Fruit fly (Drosophila melanogaster): ENCODE results near the gene CG9776.

The CG9776 gene

dm6 chr3R:4378363-4379354 is 44.8 kb upstream of the CG9776 start, which contains the start of gene Sfxn1-3 (continued):
- TF ChIP-seq sage (GFP tag; optimal IDR thresholded peaks at IDR 0.05) = no peak
- TF ChIP-seq ey (GFP tag; optimal IDR thresholded peaks at IDR 0.05) = no peak
- TF ChIP-seq psq (GFP tag; optimal IDR thresholded peaks at IDR 0.05) = peak; percentile 21
- TF ChIP-seq Myc (optimal IDR thresholded peaks at IDR 0.05) = no peak
- no peak for TF ChIP-seq N (GFP tag; optimal IDR thresholded peaks at IDR 0.05)
- no peak for TF ChIP-seq usp (GFP tag; optimal IDR thresholded peaks at IDR 0.05)
- no peak for TF ChIP-seq pan (optimal IDR thresholded peaks at IDR 0.05)
- no peak for TF ChIP-seq CG32264 (GFP tag; optimal IDR thresholded peaks at IDR 0.05)
- peak; percentile 31 for TF ChIP-seq sv (GFP tag; optimal IDR thresholded peaks at IDR 0.05)
- peak; percentile 74 for TF ChIP-seq h (GFP tag; optimal IDR thresholded peaks at IDR 0.05)
- peak; percentile 89 for TF ChIP-seq Dif (GFP tag; optimal IDR thresholded peaks at IDR 0.05; ENCODE audit: partially characterized antibody)

- TF ChIP-seq Dfd (GFP tag; optimal IDR thresholded peaks at IDR 0.05) (peak; percentile 90), psq (GFP tag; optimal IDR thresholded peaks at IDR 0.05) (no peak), lola (GFP tag; optimal IDR thresholded peaks at IDR 0.05) (no peak)
Observed at dm6 chr3R:4362010-4362409, 28.1 kb upstream of the CG9776 start.

dm6 chr3R:4360668-4361110 is 26.8 kb upstream of the CG9776 start:
- TF ChIP-seq sv (GFP tag; optimal IDR thresholded peaks at IDR 0.05) (no peak), Dif (GFP tag; optimal IDR thresholded peaks at IDR 0.05; ENCODE audit: partially characterized antibody) (peak; percentile 92), Hr83 (GFP tag; optimal IDR thresholded peaks at IDR 0.05; ENCODE audit: poor library complexity, severe bottlenecking) (peak; percentile 38), h (GFP tag; optimal IDR thresholded peaks at IDR 0.05) (peak; percentile 16), Vsx2 (GFP tag; optimal IDR thresholded peaks at IDR 0.05; ENCODE audit: partially characterized antibody) (peak; percentile 20), Rel (GFP tag; optimal IDR thresholded peaks at IDR 0.05) (no peak), Rel (tag; optimal IDR thresholded peaks at IDR 0.05) (no peak), psq (GFP tag; optimal IDR thresholded peaks at IDR 0.05) (no peak), GATAd (GFP tag; optimal IDR thresholded peaks at IDR 0.05) (no peak), Jra (GFP tag; optimal IDR thresholded peaks at IDR 0.05) (peak; percentile 7), dl (GFP tag; optimal IDR thresholded peaks at IDR 0.05; ENCODE audit: insufficient read depth in 1 of 2, partially characterized antibody in 2 of 2) (peak; percentile 54 to 85)

dm6 chr3R:4359625-4360024 is 25.8 kb upstream of the CG9776 start, which contains the start of gene CG1090:
Gene CG1090, plus strand, starts transcription at chr3R:4359883.
- TF ChIP-seq OdsH (GFP tag; optimal IDR thresholded peaks at IDR 0.05) = no peak
- no peak for TF ChIP-seq br (GFP tag; optimal IDR thresholded peaks at IDR 0.05)
- TF ChIP-seq Hr83 (GFP tag; optimal IDR thresholded peaks at IDR 0.05; ENCODE audit: poor library complexity, severe bottlenecking) = no peak

dm6 chr3R:4353569-4353968 is 19.7 kb upstream of the CG9776 start:
- TF ChIP-seq sv (GFP tag; optimal IDR thresholded peaks at IDR 0.05) (no peak), Hr83 (GFP tag; optimal IDR thresholded peaks at IDR 0.05; ENCODE audit: poor library complexity, severe bottlenecking) (no peak), GATAd (GFP tag; optimal IDR thresholded peaks at IDR 0.05) (no peak), Myc (optimal IDR thresholded peaks at IDR 0.05) (no peak), Dif (GFP tag; optimal IDR thresholded peaks at IDR 0.05; ENCODE audit: partially characterized antibody) (no peak), rgr (GFP tag; optimal IDR thresholded peaks at IDR 0.05) (no peak), brk (GFP tag; optimal IDR thresholded peaks at IDR 0.05) (no peak), tai (GFP tag; optimal IDR thresholded peaks at IDR 0.05) (no peak)

dm6 chr3R:4350199-4350598 is 16.3 kb upstream of the CG9776 start:
- TF ChIP-seq N (GFP tag; optimal IDR thresholded peaks at IDR 0.05) (no peak), Dfd (GFP tag; optimal IDR thresholded peaks at IDR 0.05) (no peak), dmrt93B (GFP tag; optimal IDR thresholded peaks at IDR 0.05) (no peak), HLH106 (tag; optimal IDR thresholded peaks at IDR 0.05) (no peak), Vsx2 (GFP tag; optimal IDR thresholded peaks at IDR 0.05; ENCODE audit: partially characterized antibody) (no peak), Dif (GFP tag; optimal IDR thresholded peaks at IDR 0.05; ENCODE audit: partially characterized antibody) (no peak), psq (GFP tag; optimal IDR thresholded peaks at IDR 0.05) (no peak), ey (GFP tag; optimal IDR thresholded peaks at IDR 0.05) (no peak), brk (GFP tag; optimal IDR thresholded peaks at IDR 0.05) (no peak), rgr (GFP tag; optimal IDR thresholded peaks at IDR 0.05) (no peak), sage (GFP tag; optimal IDR thresholded peaks at IDR 0.05) (no peak), pan (optimal IDR thresholded peaks at IDR 0.05) (no peak), usp (GFP tag; optimal IDR thresholded peaks at IDR 0.05) (no peak), h (GFP tag; optimal IDR thresholded peaks at IDR 0.05) (no peak), Hr78 (GFP tag; optimal IDR thresholded peaks at IDR 0.05) (no peak)
